Fruit fly (Drosophila melanogaster) whole organism, larva: ENCODE measurements around the gene Duox.

Source experiments
- noc ChIP-seq: fragments of 200-800 bp; sonication (Bioruptor generic); optimal IDR thresholded peaks from 3 replicates; lab custom pipeline; 2019; ENCODE audit warnings: missing biosample characterization, mild to moderate bottlenecking, missing genetic modification characterization, moderate library complexity

The Duox gene

DNA sequence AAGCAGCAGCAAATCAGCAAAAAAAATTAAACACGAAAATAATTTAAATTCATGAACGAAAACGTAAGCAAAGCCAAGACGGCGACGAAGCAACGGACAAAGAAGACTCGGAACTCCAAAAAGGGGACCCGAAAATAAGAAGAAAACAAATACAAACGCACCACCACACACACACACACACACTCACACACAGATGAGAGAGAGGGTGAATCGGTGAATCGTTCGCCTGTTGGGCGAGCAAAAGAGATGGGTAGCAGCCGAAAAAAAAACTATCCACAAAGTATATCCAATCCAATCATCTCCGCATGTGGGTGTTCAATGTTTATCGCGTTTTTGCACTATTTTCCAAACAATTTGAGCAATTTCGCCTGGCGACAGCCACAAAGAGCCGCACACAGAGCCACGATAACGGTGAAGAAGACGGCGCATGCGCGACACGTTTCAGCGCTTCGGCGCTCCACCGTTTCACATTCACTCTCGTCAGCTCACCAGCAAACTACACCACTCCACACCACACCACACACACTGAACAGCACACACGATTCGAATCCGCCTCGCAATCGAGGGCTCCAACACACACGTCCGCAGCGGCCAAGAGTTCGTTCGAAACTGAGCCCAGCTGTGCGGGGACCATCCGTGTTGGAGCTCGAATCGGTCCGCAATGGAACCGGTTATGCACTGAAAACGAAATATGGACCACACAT, at the start of gene Duox:
TSS of gene Duox (minus strand) at position 612 of the 704 bp plus-strand sequence.
- TF ChIP-seq noc, result no peak

DNA sequence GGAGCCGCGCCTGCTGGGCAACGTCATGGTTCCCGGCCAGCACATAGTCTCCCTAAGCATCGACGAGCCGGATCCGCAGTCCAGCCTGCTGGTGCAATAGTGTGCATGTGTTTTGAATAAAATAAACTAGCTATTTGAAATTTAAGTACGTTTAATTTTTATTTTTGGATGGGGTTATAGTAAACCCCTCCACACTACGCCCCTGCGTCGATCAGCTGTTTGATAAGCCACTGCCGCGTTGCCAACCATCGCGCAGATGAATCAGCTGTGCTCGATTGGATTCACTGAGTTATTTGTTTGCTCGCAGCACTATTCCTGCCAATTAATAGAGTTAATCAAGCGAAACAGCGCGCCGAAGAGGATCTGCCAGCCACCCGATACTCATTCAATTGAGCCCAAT, 48.8 kb upstream of the Duox start, which contains the start of gene RabGGTb:
TSS of gene RabGGTb (plus strand) at position 254 of the 400 bp plus-strand sequence.
- peak; percentile 35 for TF ChIP-seq noc

dm6 chr2L:2878188-2878587, 48.1 kb upstream of the Duox start, which contains the start of the genes Prx6a and Sbat:
TSS of gene Prx6a (minus strand) at chr2L:2878232.
TSS of gene Sbat (plus strand) at chr2L:2878344.
- TF ChIP-seq noc, result peak; percentile 79

dm6 chr2L:2874542-2875194, 44.6 kb upstream of the Duox start, which contains the start of gene CG8814:
TSS of gene CG8814 (plus strand) at chr2L:2874890.
- TF ChIP-seq noc, result peak; percentile 72

dm6 chr2L:2874185-2874541, 44.1 kb upstream of the Duox start, which contains the start of gene Ifrd1:
TSS of gene Ifrd1 (minus strand) at chr2L:2874489.
- TF ChIP-seq noc, result no peak

DNA sequence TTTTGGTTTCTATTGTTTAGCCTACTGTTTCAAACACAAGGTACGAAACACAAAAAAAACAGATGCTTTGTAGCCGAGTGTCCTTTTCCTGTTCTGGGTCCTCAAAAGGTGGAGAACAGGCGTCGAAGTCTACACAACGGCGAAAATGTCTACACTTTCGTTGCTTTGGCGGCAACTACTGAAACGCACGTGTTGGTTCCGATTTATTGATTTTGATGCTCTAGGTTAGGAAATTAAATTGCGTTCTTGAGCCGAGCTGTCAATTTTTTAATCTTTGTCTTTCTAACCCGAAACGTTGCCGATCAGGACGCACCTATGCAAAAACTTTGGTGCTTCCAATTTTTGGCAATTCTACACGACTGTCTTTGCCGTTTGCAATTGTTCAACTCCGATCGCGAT, 43.7 kb upstream of the Duox start:
- TF ChIP-seq noc, result no peak

DNA sequence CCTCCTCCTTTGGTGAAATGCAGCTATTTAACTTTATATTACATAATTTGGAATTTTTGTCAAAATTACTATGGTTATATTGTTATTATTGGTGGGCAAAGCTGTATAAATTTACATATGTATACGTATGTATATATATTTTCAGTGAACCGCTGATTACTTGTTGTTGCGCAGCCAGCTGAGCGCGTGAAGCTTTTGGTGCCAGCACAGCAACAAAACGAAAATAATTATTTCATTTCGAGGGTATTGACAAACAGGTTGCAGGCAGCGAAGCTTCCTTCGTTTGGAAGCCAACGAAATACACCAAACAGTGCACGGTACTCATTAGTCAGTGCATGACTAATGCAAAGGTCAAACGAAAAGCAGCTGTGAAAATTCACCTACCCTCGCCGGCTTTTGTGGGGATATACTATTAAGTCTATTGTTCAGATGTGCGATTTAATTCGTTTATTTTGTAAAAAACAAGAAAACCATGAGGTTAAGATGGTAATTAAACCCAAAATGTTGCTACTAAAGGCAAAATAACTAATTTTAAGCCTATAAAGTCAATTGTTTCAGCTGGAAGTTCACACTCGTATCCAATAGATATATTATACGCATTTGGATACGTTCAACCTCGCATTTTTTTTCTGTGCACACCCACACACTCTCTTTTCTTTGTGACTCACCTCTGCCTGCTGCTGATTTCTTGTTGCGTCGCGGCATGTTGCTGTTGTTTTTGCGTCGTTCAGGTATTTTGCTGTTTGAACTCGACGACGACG, 43.1 kb upstream of the Duox start:
- TF ChIP-seq noc, result peak; percentile 2

- peak; percentile 44 for TF ChIP-seq noc
Observed at dm6 chr2L:2872309-2872932, 42.4 kb upstream of the Duox start.

DNA sequence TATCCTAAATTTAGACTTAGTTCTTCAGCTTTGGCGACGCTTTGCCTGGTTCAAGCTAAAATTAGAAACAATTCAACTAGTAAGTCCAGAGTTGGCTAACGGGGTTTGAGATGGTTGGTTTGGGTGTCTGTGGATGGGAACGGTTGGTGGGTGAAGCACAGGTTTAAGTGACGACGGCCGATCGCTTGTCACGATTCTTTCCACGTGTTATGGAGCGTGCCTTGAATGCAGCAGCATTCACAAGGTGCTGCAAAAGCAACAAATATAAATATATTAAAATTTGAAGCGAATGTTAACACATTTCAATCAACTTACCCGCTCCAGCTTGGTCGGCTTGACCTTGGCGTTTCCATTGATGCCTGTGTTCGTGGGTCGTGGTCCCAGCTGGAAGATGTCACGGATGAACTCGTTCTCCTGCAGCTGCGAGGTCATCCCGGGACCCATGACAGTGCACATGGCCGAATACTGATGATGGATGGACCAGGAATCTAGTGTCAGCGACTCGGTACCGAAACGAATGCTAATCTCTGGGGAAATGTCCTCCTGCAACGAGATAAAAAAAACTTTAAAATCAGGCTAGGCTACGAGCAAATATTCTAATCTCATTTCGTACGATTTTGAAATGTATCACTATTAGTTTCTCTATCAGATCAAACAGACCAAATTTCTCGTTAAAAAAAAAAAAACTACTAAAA, 39.1 kb upstream of the Duox start, which contains the start of gene CG8813:
TSS of gene CG8813 (plus strand) at position 645 of the 695 bp plus-strand sequence.
- no peak for TF ChIP-seq noc

DNA sequence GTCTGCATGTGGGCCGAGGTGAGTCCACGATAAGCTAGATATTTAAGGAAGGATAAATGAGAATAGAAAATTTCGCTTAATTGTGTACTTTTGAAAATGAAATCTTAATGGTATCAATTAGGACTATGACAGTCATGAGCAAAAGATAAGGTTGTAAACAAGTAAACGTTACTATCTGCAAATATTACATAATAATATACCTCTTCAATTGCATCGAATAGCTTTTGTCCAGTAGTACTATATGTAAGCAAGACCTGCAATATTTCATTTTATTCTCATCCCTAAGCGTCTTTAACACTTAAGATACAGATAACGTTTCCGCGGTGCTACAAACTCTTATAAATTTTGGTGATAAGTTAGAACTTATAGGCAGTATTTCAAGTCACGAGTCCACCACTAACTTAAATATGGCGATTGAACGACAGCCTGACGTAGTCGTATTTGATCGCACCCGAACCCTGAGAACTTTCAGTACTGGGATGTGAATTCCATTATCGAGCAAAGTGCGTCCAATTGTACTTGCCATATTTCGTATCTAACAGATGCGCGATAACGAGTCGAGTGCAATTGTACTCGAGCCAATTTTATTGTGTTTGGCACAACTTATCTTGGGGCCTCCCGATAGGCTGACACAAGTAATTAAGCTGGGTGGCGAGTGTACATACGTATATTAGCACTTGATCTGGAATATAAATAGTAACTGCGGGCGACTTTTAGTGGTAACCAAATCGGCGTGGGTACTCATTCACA, 35.7 kb upstream of the Duox start:
- peak; percentile 43 for TF ChIP-seq noc

dm6 chr2L:2864601-2865000, 34.6 kb upstream of the Duox start:
- TF ChIP-seq noc, result no peak

- TF ChIP-seq noc, result no peak
Observed at dm6 chr2L:2862621-2862962, 32.5 kb upstream of the Duox start.

dm6 chr2L:2861885-2862620, 32.0 kb upstream of the Duox start:
- TF ChIP-seq noc, result peak; percentile 11

DNA sequence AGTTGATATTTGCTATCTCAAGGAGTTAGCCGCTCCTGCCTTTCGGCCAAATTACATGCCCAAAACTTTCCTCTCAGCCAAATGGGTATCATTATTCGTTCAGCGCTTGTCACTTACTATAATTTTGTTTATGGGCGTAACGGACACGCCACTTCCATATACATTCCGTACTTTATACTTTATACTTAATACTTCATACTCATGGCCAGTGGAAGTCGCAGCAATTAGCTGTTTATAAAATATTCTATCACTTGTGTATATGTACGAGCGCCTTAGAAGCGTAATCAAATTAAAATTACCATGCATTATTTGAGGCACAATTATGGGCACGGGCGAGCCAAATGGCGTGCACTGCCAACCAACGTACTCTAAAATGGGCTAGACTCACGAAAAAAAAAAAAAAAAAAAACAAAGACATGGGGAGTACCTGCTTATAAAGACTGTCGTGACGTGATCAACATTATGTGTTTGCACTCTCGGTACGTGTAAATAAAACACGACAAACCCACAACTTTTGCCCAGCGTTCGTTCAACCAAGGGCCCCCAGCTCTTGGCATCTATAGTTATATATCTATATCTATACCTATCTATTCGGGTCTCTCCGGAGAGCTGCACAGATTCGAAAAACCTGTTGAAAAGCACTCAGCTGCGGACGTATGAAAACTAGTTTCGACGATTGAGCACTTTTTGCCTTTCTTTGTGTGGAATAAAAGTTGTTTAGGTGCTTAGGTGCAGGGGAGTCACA, 31.3 kb upstream of the Duox start:
- TF ChIP-seq noc, result no peak
